Fruit fly (Drosophila melanogaster) whole organism, embryonic: Measurements from ENCODE around the gene CG13884.

ENCODE experiments used
- B-H1 ChIP-seq: fragments of 200-800 bp; sonication (Bioruptor generic); IDR thresholded peaks from 3 replicates; pipeline ENCODE4 v1.3.6; 2022; ENCODE audit warnings: missing biosample characterization, missing genetic modification characterization
- B-H2 ChIP-seq: fragments of 200-800 bp; sonication (Bioruptor generic); optimal IDR thresholded peaks from 2 replicates; lab custom pipeline; 2018; ENCODE audit warnings: missing biosample characterization, mild to moderate bottlenecking, missing genetic modification characterization
- CG12219 ChIP-seq: fragments of 200-800 bp; sonication (Bioruptor generic); optimal IDR thresholded peaks from 3 replicates; lab custom pipeline; 2018; ENCODE audit warnings: missing biosample characterization, mild to moderate bottlenecking, missing genetic modification characterization
- CG13296 ChIP-seq: fragments of 200-800 bp; sonication (Bioruptor generic); optimal IDR thresholded peaks from 3 replicates; lab custom pipeline; 2018; ENCODE audit warnings: missing biosample characterization, mild to moderate bottlenecking, missing genetic modification characterization
- CG14860 ChIP-seq: fragments of 200-800 bp; sonication (Bioruptor generic); IDR thresholded peaks from 3 replicates; pipeline ENCODE4 v1.3.6; 2022; ENCODE audit warnings: missing biosample characterization, missing genetic modification characterization; ENCODE audit not compliant: partially characterized antibody
- CG17385 ChIP-seq: fragments of 200-800 bp; sonication (Bioruptor generic); optimal IDR thresholded peaks from 3 replicates; lab custom pipeline; 2018; ENCODE audit warnings: missing biosample characterization, mild to moderate bottlenecking, missing genetic modification characterization
- CG18476 ChIP-seq: fragments of 200-800 bp; sonication (Bioruptor generic); optimal IDR thresholded peaks from 2 replicates; lab custom pipeline; 2016; ENCODE audit warnings: missing biosample characterization, mild to moderate bottlenecking, missing genetic modification characterization
- CG2129 ChIP-seq: fragments of 200-800 bp; sonication (Bioruptor generic); IDR thresholded peaks from 2 replicates; pipeline ENCODE4 v1.3.6; 2022; ENCODE audit warnings: missing biosample characterization, missing genetic modification characterization; ENCODE audit not compliant: partially characterized antibody
- CG32532 ChIP-seq: fragments of 200-800 bp; sonication (Bioruptor generic); IDR thresholded peaks from 2 replicates; pipeline ENCODE4 v1.3.6; 2022; ENCODE audit warnings: missing biosample characterization, missing genetic modification characterization
- CG32767 ChIP-seq: fragments of 200-800 bp; sonication (Bioruptor generic); IDR thresholded peaks from 2 replicates; pipeline ENCODE4 v1.3.6; 2022; ENCODE audit warnings: missing biosample characterization, missing genetic modification characterization
- CG3407 ChIP-seq: fragments of 200-800 bp; sonication (Bioruptor generic); optimal IDR thresholded peaks from 2 replicates; lab custom pipeline; 2018; ENCODE audit warnings: missing biosample characterization, mild to moderate bottlenecking, missing genetic modification characterization
- CG3847 ChIP-seq: fragments of 200-800 bp; sonication (Bioruptor generic); IDR thresholded peaks from 2 replicates; pipeline ENCODE4 v1.3.6; 2022; ENCODE audit warnings: missing biosample characterization, missing genetic modification characterization
- CG4424 ChIP-seq: fragments of 200-800 bp; sonication (Bioruptor generic); optimal IDR thresholded peaks from 3 replicates; lab custom pipeline; 2016; ENCODE audit warnings: missing biosample characterization, missing genetic modification characterization
- CG4820 ChIP-seq: fragments of 200-800 bp; sonication (Bioruptor generic); optimal IDR thresholded peaks from 3 replicates; lab custom pipeline; 2016; ENCODE audit warnings: missing biosample characterization, missing genetic modification characterization
- CG7271 ChIP-seq: fragments of 200-800 bp; sonication (Bioruptor generic); optimal IDR thresholded peaks from 2 replicates; lab custom pipeline; 2018; ENCODE audit warnings: missing biosample characterization, mild to moderate bottlenecking, missing genetic modification characterization, moderate library complexity
- CG7372 ChIP-seq: fragments of 200-800 bp; sonication (Bioruptor generic); IDR thresholded peaks from 2 replicates; pipeline ENCODE4 v1.3.6; 2022; ENCODE audit warnings: missing biosample characterization, missing genetic modification characterization
- CG8290 ChIP-seq, 3 experiments: fragments of 200-800 bp; sonication (Bioruptor generic); optimal IDR thresholded peaks; 2 replicates each; lab custom pipeline; 2016 to 2019; ENCODE audit warnings: missing biosample characterization in 3 of 3, missing genetic modification characterization in 3 of 3, mild to moderate bottlenecking in 2 of 3, moderate library complexity in 1 of 3
- CrebB ChIP-seq: fragments of 200-800 bp; sonication (Bioruptor generic); optimal IDR thresholded peaks from 3 replicates; lab custom pipeline; 2018; ENCODE audit warnings: missing biosample characterization, mild to moderate bottlenecking, missing genetic modification characterization
- E2f2 ChIP-seq: fragments of 200-800 bp; sonication (Bioruptor generic); IDR thresholded peaks from 2 replicates; pipeline ENCODE4 v1.3.6; 2022; ENCODE audit warnings: missing biosample characterization, missing genetic modification characterization
- Eip74EF ChIP-seq, 2 experiments: fragments of 200-800 bp in 1 of 2; fragments of >200 bp in 1 of 2; sonication (Bioruptor generic) in 1 of 2; optimal IDR thresholded peaks; 2 replicates each; lab custom pipeline; 2017 to 2019; ENCODE audit warnings: missing biosample characterization in 2 of 2, missing genetic modification characterization in 2 of 2, mild to moderate bottlenecking in 1 of 2, moderate library complexity in 1 of 2
- Fer3 ChIP-seq: fragments of 200-800 bp; sonication (Bioruptor generic); optimal IDR thresholded peaks from 2 replicates; lab custom pipeline; 2018; ENCODE audit warnings: missing biosample characterization, mild to moderate bottlenecking, missing genetic modification characterization, moderate library complexity
- GATAe ChIP-seq: fragments of 200-800 bp; sonication (Bioruptor generic); conservative IDR thresholded peaks from 2 replicates; pipeline ENCODE4 v1.3.6; 2022; ENCODE audit warnings: missing biosample characterization, missing genetic modification characterization
- Gsc ChIP-seq: fragments of 200-800 bp; sonication (Bioruptor generic); IDR thresholded peaks from 2 replicates; pipeline ENCODE4 v1.3.6; 2022; ENCODE audit warnings: missing biosample characterization, missing genetic modification characterization
- HLHmδ ChIP-seq: fragments of 200-800 bp; sonication (Bioruptor generic); optimal IDR thresholded peaks from 2 replicates; lab custom pipeline; 2018; ENCODE audit warnings: missing biosample characterization, mild to moderate bottlenecking, missing genetic modification characterization, moderate library complexity
- Lpt ChIP-seq: fragments of >200 bp; optimal IDR thresholded peaks from 2 replicates; lab custom pipeline; 2018; ENCODE audit warnings: missing biosample characterization, missing genetic modification characterization
- MBD-R2 ChIP-seq: fragments of 200-800 bp; sonication (Bioruptor generic); IDR thresholded peaks from 2 replicates; pipeline ENCODE4 v1.3.6; 2022; ENCODE audit warnings: missing biosample characterization, missing genetic modification characterization
- MTF-1 ChIP-seq: fragments of 200-800 bp; sonication (Bioruptor generic); optimal IDR thresholded peaks from 2 replicates; lab custom pipeline; 2018; ENCODE audit warnings: missing biosample characterization, mild to moderate bottlenecking, missing genetic modification characterization, borderline replicate concordance
- Meics ChIP-seq: fragments of 200-800 bp; sonication (Bioruptor generic); optimal IDR thresholded peaks from 2 replicates; lab custom pipeline; 2017; ENCODE audit warnings: missing biosample characterization, mild to moderate bottlenecking, missing genetic modification characterization
- Nf-YC ChIP-seq: fragments of 200-800 bp; optimal IDR thresholded peaks from 3 replicates; lab custom pipeline; 2019; ENCODE audit warnings: missing biosample characterization, mild to moderate bottlenecking, missing genetic modification characterization, moderate library complexity
- Scr ChIP-seq: fragments of 200-800 bp; sonication (Bioruptor generic); IDR thresholded peaks from 2 replicates; pipeline ENCODE4 v1.3.6; 2022; ENCODE audit warnings: missing biosample characterization, missing genetic modification characterization; ENCODE audit not compliant: partially characterized antibody
- Sry-β ChIP-seq: fragments of 200-800 bp; sonication (Bioruptor generic); optimal IDR thresholded peaks from 2 replicates; lab custom pipeline; 2018; ENCODE audit warnings: missing biosample characterization, mild to moderate bottlenecking, missing genetic modification characterization, moderate library complexity
- ac ChIP-seq: fragments of 200-800 bp; sonication (Bioruptor generic); optimal IDR thresholded peaks from 3 replicates; lab custom pipeline; 2017; ENCODE audit warnings: missing biosample characterization, mild to moderate bottlenecking, missing genetic modification characterization
- cato ChIP-seq: fragments of 200-800 bp; sonication (Bioruptor generic); optimal IDR thresholded peaks from 2 replicates; lab custom pipeline; 2016; ENCODE audit warnings: missing biosample characterization, missing genetic modification characterization, borderline replicate concordance
- exex ChIP-seq: fragments of 200-800 bp; sonication (Bioruptor generic); optimal IDR thresholded peaks from 4 replicates; lab custom pipeline; 2018; ENCODE audit warnings: missing biosample characterization, mild to moderate bottlenecking, missing genetic modification characterization, moderate library complexity
- eyg ChIP-seq: fragments of 200-800 bp; sonication (Bioruptor generic); optimal IDR thresholded peaks from 3 replicates; lab custom pipeline; 2016; ENCODE audit warnings: missing biosample characterization, missing genetic modification characterization
- gcm2 ChIP-seq: fragments of 200-800 bp; sonication (Bioruptor generic); optimal IDR thresholded peaks from 2 replicates; lab custom pipeline; 2016; ENCODE audit warnings: missing biosample characterization, missing genetic modification characterization
- gsb-n ChIP-seq: fragments of 200-800 bp; sonication (Bioruptor generic); optimal IDR thresholded peaks from 3 replicates; lab custom pipeline; 2018; ENCODE audit warnings: missing biosample characterization, mild to moderate bottlenecking, missing genetic modification characterization
- jigr1 ChIP-seq: fragments of 200-800 bp; sonication (Bioruptor generic); IDR thresholded peaks from 3 replicates; pipeline ENCODE4 v1.3.6; 2022; ENCODE audit warnings: missing biosample characterization, missing genetic modification characterization
- lmd ChIP-seq: fragments of 200-800 bp; sonication (Bioruptor generic); IDR thresholded peaks from 2 replicates; pipeline ENCODE4 v1.3.6; 2022; ENCODE audit warnings: missing biosample characterization, missing genetic modification characterization
- org-1 ChIP-seq: fragments of 200-800 bp; sonication (Bioruptor generic); optimal IDR thresholded peaks from 2 replicates; lab custom pipeline; 2017; ENCODE audit warnings: missing biosample characterization, missing genetic modification characterization
- pita ChIP-seq: fragments of 200-800 bp; sonication (Bioruptor generic); optimal IDR thresholded peaks from 2 replicates; lab custom pipeline; 2017; ENCODE audit warnings: missing biosample characterization, mild to moderate bottlenecking, missing genetic modification characterization
- ranshi ChIP-seq: fragments of 200-800 bp; sonication (Bioruptor generic); IDR thresholded peaks from 2 replicates; pipeline ENCODE4 v1.3.6; 2022; ENCODE audit warnings: missing biosample characterization, missing genetic modification characterization
- sna ChIP-seq: fragments of 200-800 bp; sonication (Bioruptor generic); IDR thresholded peaks from 2 replicates; pipeline ENCODE4 v1.3.6; 2022; ENCODE audit warnings: missing biosample characterization, missing genetic modification characterization; ENCODE audit not compliant: partially characterized antibody
- so ChIP-seq: fragments of 200-800 bp; sonication (Bioruptor generic); IDR thresholded peaks from 3 replicates; pipeline ENCODE4 v1.3.6; 2022; ENCODE audit warnings: missing biosample characterization, missing genetic modification characterization
- sqz ChIP-seq: fragments of 200-800 bp; sonication (Bioruptor generic); optimal IDR thresholded peaks from 3 replicates; lab custom pipeline; 2018; ENCODE audit warnings: missing biosample characterization, mild to moderate bottlenecking, missing genetic modification characterization
- vvl ChIP-seq: fragments of 200-800 bp; sonication (Bioruptor generic); IDR thresholded peaks from 2 replicates; pipeline ENCODE4 v1.3.6; 2022; ENCODE audit warnings: missing biosample characterization, missing genetic modification characterization
- zfh2 ChIP-seq: fragments of 200-800 bp; sonication (Bioruptor generic); optimal IDR thresholded peaks from 2 replicates; lab custom pipeline; 2016; ENCODE audit warnings: missing biosample characterization, missing genetic modification characterization

The CG13884 gene

DNA sequence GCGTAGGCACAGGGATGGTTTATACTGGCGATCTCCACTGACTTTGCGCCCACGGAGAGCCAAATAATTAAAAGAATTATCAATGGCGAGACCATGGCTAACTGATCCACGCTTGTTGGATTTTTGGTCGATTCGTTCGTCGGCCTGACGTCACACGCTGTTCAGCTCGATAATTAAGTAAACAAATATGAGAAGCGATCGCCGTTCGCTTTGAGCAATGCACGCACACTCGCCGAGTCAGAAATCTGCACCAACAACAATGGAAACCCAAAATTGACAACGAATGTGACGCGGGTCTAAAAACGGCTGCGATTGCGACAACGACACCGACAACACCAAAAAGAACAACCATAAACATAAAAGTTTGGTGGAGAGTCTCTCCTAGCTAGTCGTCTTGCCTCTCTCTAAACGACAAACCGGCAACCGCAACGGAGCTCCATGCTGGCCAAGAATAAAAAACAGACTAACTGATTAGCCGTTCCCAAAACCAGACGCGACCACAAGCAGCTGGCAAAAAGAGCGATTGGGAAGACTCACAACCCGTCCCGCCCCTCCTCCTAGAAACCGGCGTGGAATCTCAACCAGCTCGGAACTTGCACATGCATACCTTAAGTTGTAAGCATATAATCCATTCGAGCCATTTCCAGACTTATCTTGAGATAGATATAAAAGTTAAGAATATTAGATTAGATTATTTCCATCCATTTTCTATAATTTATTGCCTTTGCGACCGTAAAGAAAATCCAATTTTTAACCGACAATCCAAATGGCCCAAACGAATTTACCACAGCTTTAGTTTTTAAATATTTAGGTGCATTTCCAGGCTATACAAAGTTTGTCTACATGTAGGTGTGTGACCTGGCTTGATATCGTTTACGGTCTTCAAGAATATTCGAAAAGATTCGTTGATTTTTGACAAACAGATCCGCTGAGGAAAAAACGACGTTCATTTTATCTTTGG, 34.1 kb downstream of the CG13884 start, which contains the start of gene mthl9 (continued):
- TF ChIP-seq Sry-β (GFP tag; lab: Kevin White, UChicago) (no peak), Scr (GFP tag; lab: Robert Waterston, UW) (0 out of 2 replicates have a peak, but pooled peaks have one; percentile 24), GATAe (GFP tag; lab: Robert Waterston, UW) (peak; percentile 24; the same call in 1 of the 2 replicates), ac (GFP tag; lab: Kevin White, UChicago) (no peak), B-H1 (GFP tag; lab: Robert Waterston, UW) (no peak), CG8290 (GFP tag; optimal IDR thresholded peaks at IDR 0.05; lab: Kevin White, UChicago) (no peak), CG8290 (tag; optimal IDR thresholded peaks at IDR 0.05; lab: Kevin White, UChicago) (peak in 1 of 2 experiments; percentile 8), sqz (peak; percentile 53), CG3847 (GFP tag; lab: Robert Waterston, UW) (no peak), vvl (peak; percentile 56), CG17385 (GFP tag; lab: Kevin White, UChicago) (peak; percentile 17), Nf-YC (tag; lab: Kevin White, UChicago) (peak; percentile 2), CG18476 (GFP tag; lab: Kevin White, UChicago) (no peak), CG4820 (GFP tag; lab: Kevin White, UChicago) (no peak), CG13296 (no peak), CG7271 (tag; lab: Kevin White, UChicago) (no peak), eyg (GFP tag; lab: Kevin White, UChicago) (no peak), cato (GFP tag; lab: Kevin White, UChicago) (no peak), CG3407 (GFP tag; lab: Kevin White, UChicago) (no peak), Gsc (no peak), HLHmδ (no peak), sna (GFP tag; lab: Robert Waterston, UW) (0 out of 2 replicates have a peak, but pooled peaks have one; percentile 35), exex (tag; lab: Kevin White, UChicago) (peak; percentile 58), Lpt (GFP tag; lab: Kevin White, UChicago) (no peak), zfh2 (peak; percentile 3), Fer3 (tag; lab: Kevin White, UChicago) (peak; percentile 8), CG2129 (GFP tag; lab: Robert Waterston, UW) (no peak), ranshi (GFP tag; lab: Robert Waterston, UW) (no peak; the same call in 1 of the 2 replicates), MBD-R2 (GFP tag; lab: Robert Waterston, UW) (peak; percentile 7; the same call in 1 of the 2 replicates), CG12219 (peak; percentile 21), gsb-n (no peak), so (peak; percentile 74; the same call in 2 of the 3 replicates), CG7372 (GFP tag; lab: Robert Waterston, UW) (no peak), Eip74EF (GFP tag; optimal IDR thresholded peaks at IDR 0.05; lab: Kevin White, UChicago) (peak in 1 of 2 experiments; percentile 15)

DNA sequence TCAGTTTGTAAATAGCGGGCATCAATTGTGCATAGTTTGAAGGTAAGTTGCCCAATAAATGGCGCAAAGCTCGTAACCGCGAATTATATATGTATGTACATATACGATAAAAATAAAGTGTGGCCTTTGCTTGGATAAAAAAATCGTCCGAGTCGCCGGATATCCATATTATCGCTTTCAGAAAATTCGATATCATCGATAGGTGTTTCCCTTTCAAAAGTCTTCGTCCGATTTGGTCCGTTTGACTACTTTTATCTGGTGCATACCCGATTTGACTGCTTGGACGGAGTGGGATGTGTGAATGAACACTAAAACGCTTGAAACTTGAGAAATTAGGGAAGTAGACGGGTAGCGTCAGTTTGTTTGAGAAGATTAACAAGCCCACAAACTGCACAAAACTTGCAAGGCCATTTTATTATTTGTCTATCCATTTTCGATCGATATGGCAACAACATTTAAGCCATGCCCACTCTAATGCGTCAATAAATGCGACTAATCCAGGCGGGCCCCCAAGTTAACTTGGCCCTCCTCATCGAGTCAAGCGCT, 37.0 kb downstream of the CG13884 start:
- TF ChIP-seq Meics (GFP tag; lab: Kevin White, UChicago): peak; percentile 58
- peak; percentile 24 for TF ChIP-seq B-H2 (GFP tag; lab: Kevin White, UChicago)
- TF ChIP-seq CG32532 (GFP tag; lab: Robert Waterston, UW): no peak
- peak; percentile 26 for TF ChIP-seq Fer3 (tag; lab: Kevin White, UChicago)
- peak; percentile 48; the same call in 2 of the 3 replicates for TF ChIP-seq CG14860 (GFP tag; lab: Robert Waterston, UW)
- TF ChIP-seq MTF-1: peak; percentile 17
- TF ChIP-seq pita (GFP tag; lab: Kevin White, UChicago): no peak
- TF ChIP-seq CG32767 (GFP tag; lab: Robert Waterston, UW): no peak
- TF ChIP-seq org-1: no peak
- TF ChIP-seq CrebB (tag; lab: Kevin White, UChicago): no peak
- peak; percentile 59 for TF ChIP-seq E2f2 (GFP tag; lab: Robert Waterston, UW)
- TF ChIP-seq jigr1: no peak
- no peak for TF ChIP-seq gcm2
- peak; percentile 21 for TF ChIP-seq CG4424 (GFP tag; lab: Kevin White, UChicago)
- no peak for TF ChIP-seq lmd (GFP tag; lab: Robert Waterston, UW)
